Worm (Caenorhabditis elegans) whole organism, L3 larva: Measurements from ENCODE around the gene Y44F5A.1.

Experiments used
- ceh-16 ChIP-seq: sonication (generic microtip); optimal IDR thresholded peaks from 2 replicates; lab custom pipeline; 2017; ENCODE audit warnings: missing biosample characterization, missing genetic modification characterization
- elt-2 ChIP-seq: sonication (generic microtip); optimal IDR thresholded peaks from 2 replicates; lab custom pipeline; 2016; ENCODE audit warnings: missing genetic modification reagents, mild to moderate bottlenecking, missing genetic modification characterization, missing compliant biosample characterization
- fkh-10 ChIP-seq: sonication (generic microtip); optimal IDR thresholded peaks from 2 replicates; lab custom pipeline; 2017; ENCODE audit warnings: missing biosample characterization, missing genetic modification reagents, missing genetic modification characterization
- fos-1 ChIP-seq: fragments of 150-350 bp; optimal IDR thresholded peaks from 2 replicates; lab custom pipeline; 2014; ENCODE audit warnings: missing biosample characterization, missing genetic modification characterization
- jun-1 ChIP-seq: fragments of 150-350 bp; optimal IDR thresholded peaks from 2 replicates; lab custom pipeline; 2014; ENCODE audit warnings: missing biosample characterization, missing genetic modification reagents, missing genetic modification characterization
- lin-39 ChIP-seq: fragments of 150-350 bp; optimal IDR thresholded peaks from 2 replicates; lab custom pipeline; 2018; ENCODE audit warnings: missing biosample characterization, missing genetic modification reagents, missing genetic modification characterization
- mdl-1 ChIP-seq: fragments of 150-350 bp; optimal IDR thresholded peaks from 2 replicates; lab custom pipeline; 2014; ENCODE audit warnings: missing biosample characterization, missing genetic modification characterization
- nfya-1 ChIP-seq: sonication (generic microtip); optimal IDR thresholded peaks from 2 replicates; lab custom pipeline; 2017; ENCODE audit warnings: missing genetic modification characterization, mild to moderate bottlenecking, missing compliant biosample characterization, antibody characterized with exemption, moderate library complexity; ENCODE audit not compliant: insufficient read depth
- nhr-237 ChIP-seq: fragments of 150-350 bp; optimal IDR thresholded peaks from 2 replicates; lab custom pipeline; 2014; ENCODE audit warnings: missing biosample characterization, missing genetic modification characterization
- nhr-25 ChIP-seq: sonication (generic microtip); optimal IDR thresholded peaks from 2 replicates; lab custom pipeline; 2017; ENCODE audit warnings: missing biosample characterization, missing genetic modification characterization
- nhr-28 ChIP-seq: fragments of 150-350 bp; optimal IDR thresholded peaks from 2 replicates; lab custom pipeline; 2014; ENCODE audit warnings: missing biosample characterization, missing genetic modification characterization
- skn-1 ChIP-seq: fragments of 150-350 bp; optimal IDR thresholded peaks from 2 replicates; lab custom pipeline; 2014; ENCODE audit warnings: missing biosample characterization, missing genetic modification characterization
- ztf-11 ChIP-seq: fragments of 150-350 bp; optimal IDR thresholded peaks from 2 replicates; lab custom pipeline; 2014; ENCODE audit warnings: missing biosample characterization, missing genetic modification characterization

DNA sequence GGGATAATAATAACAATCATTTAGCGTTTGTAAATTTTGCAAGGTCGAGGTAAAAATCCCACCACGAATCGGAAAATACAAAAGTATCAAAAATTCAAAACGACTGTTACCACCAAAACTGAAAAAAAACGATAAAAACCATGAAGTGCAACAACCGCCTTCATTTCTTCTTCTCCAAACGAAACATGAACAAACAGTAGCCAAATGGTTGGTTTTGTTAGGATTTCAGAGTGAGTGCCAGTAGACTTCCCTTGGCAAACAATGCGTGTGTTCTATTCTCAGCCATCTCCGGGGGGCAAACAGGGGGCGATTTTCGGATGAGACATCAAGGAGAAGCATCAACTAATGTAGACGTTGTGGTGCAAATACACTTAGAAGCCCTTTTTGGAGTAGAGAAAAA lies 22.7 kb downstream of the Y44F5A.1 start:
- TF ChIP-seq jun-1 (tag; lab: Kevin White, UChicago) (no peak), ztf-11 (tag; lab: Kevin White, UChicago) (no peak), nhr-237 (tag; lab: Kevin White, UChicago) (no peak), skn-1 (tag; lab: Kevin White, UChicago) (no peak), fos-1 (tag; lab: Kevin White, UChicago) (no peak), nhr-25 (tag; lab: Kevin White, UChicago) (no peak), mdl-1 (tag; lab: Kevin White, UChicago) (no peak), ceh-16 (tag; lab: Kevin White, UChicago) (no peak), nfya-1 (no peak), fkh-10 (GFP tag; lab: Kevin White, UChicago) (no peak), nhr-28 (tag; lab: Kevin White, UChicago) (no peak), elt-2 (no peak), lin-39 (no peak)
